Worm (Caenorhabditis elegans): ENCODE data around the gene K01G5.8.
A peak's percentile ranks its signal among the peaks of the same experiment; 100 is the strongest.

K01G5.8 gene

ce11 chrIII:10747620-10748479, 7.3 kb upstream of the K01G5.8 start, which contains the start of the genes ran-1 and dkc-1 (continued):
- TF ChIP-seq ceh-82 (tag; optimal IDR thresholded peaks at IDR 0.05) (no peak), ztf-11 (tag; optimal IDR thresholded peaks at IDR 0.05) (no peak), ztf-4 (tag; optimal IDR thresholded peaks at IDR 0.05) (no peak), blmp-1 (tag; optimal IDR thresholded peaks at IDR 0.05; ENCODE audit: insufficient read depth) (peak; percentile 35), lin-13 (GFP tag; optimal IDR thresholded peaks at IDR 0.05) (peak; percentile 75), elt-1 (tag; optimal IDR thresholded peaks at IDR 0.05) (no peak), mab-5 (tag; optimal IDR thresholded peaks at IDR 0.05) (peak; percentile 7), dmd-4 (tag; optimal IDR thresholded peaks at IDR 0.05) (no peak), nhr-129 (tag; optimal IDR thresholded peaks at IDR 0.05) (peak; percentile 79), unc-39 (tag; optimal IDR thresholded peaks at IDR 0.05) (no peak), elt-3 (tag; optimal IDR thresholded peaks at IDR 0.05) (no peak), nhr-10 (tag; optimal IDR thresholded peaks at IDR 0.05) (no peak), sma-3 (GFP tag; optimal IDR thresholded peaks at IDR 0.05) (peak; percentile 10), peb-1 (tag; optimal IDR thresholded peaks at IDR 0.05) (no peak), ZK546.5 (tag; optimal IDR thresholded peaks at IDR 0.05) (no peak), gmeb-1 (tag; optimal IDR thresholded peaks at IDR 0.05) (peak; percentile 67), lin-39 (tag; optimal IDR thresholded peaks at IDR 0.05) (no peak)

ce11 chrIII:10746406-10746807, 5.8 kb upstream of the K01G5.8 start:
- no peak for TF ChIP-seq ceh-16 (tag; optimal IDR thresholded peaks at IDR 0.05)
- TF ChIP-seq ZK546.5 (tag; optimal IDR thresholded peaks at IDR 0.05) = no peak
- no peak for TF ChIP-seq C34F6.9 (tag; optimal IDR thresholded peaks at IDR 0.05)
- TF ChIP-seq mbf-1 (tag; optimal IDR thresholded peaks at IDR 0.05) = no peak
- TF ChIP-seq ama-1 (optimal IDR thresholded peaks at IDR 0.05) = no peak
- no peak for TF ChIP-seq skn-1 (tag; optimal IDR thresholded peaks at IDR 0.05)
- no peak for TF ChIP-seq dmd-4 (tag; optimal IDR thresholded peaks at IDR 0.05)
- no peak for TF ChIP-seq Y55F3AM.14 (GFP tag; optimal IDR thresholded peaks at IDR 0.05)
- TF ChIP-seq nhr-6 (tag; optimal IDR thresholded peaks at IDR 0.05) = no peak
- TF ChIP-seq sma-3 (GFP tag; optimal IDR thresholded peaks at IDR 0.05) = no peak
- TF ChIP-seq mdl-1 (tag; optimal IDR thresholded peaks at IDR 0.05) = no peak
- no peak for TF ChIP-seq sma-9 (GFP tag; optimal IDR thresholded peaks at IDR 0.05)
- TF ChIP-seq sma-9 (tag; optimal IDR thresholded peaks at IDR 0.05) = no peak
- no peak for TF ChIP-seq nhr-10 (tag; optimal IDR thresholded peaks at IDR 0.05)
- TF ChIP-seq unc-55 (GFP tag; optimal IDR thresholded peaks at IDR 0.05) = no peak
- no peak for TF ChIP-seq egl-27 (tag; optimal IDR thresholded peaks at IDR 0.05)
- TF ChIP-seq gmeb-1 (tag; optimal IDR thresholded peaks at IDR 0.05) = no peak
- no peak for TF ChIP-seq ztf-11 (tag; optimal IDR thresholded peaks at IDR 0.05)

ce11 chrIII:10742382-10742860, 1.8 kb upstream of the K01G5.8 start, which contains the start of the genes tbb-1 and rib-2:
Gene tbb-1, minus strand, starts transcription at chrIII:10742432.
Gene rib-2, plus strand, starts transcription at chrIII:10742810.
- TF ChIP-seq Y55F3AM.14 (GFP tag; optimal IDR thresholded peaks at IDR 0.05) (no peak), ceh-16 (tag; optimal IDR thresholded peaks at IDR 0.05) (no peak), ztf-4 (tag; optimal IDR thresholded peaks at IDR 0.05) (no peak), nhr-21 (tag; optimal IDR thresholded peaks at IDR 0.05) (peak; percentile 48), elt-3 (tag; optimal IDR thresholded peaks at IDR 0.05) (no peak), nhr-129 (tag; optimal IDR thresholded peaks at IDR 0.05) (peak; percentile 59), ztf-1 (GFP tag; conservative IDR thresholded peaks at IDR 0.05) (no peak), unc-39 (tag; optimal IDR thresholded peaks at IDR 0.05) (no peak), mdl-1 (tag; optimal IDR thresholded peaks at IDR 0.05) (peak in 1 of 2 experiments; percentile 72), lin-13 (GFP tag; optimal IDR thresholded peaks at IDR 0.05) (peak; percentile 80), crh-2 (tag; optimal IDR thresholded peaks at IDR 0.05) (peak; percentile 97), C34F6.9 (tag; optimal IDR thresholded peaks at IDR 0.05) (peak; percentile 90), sma-3 (GFP tag; optimal IDR thresholded peaks at IDR 0.05) (peak; percentile 90), sem-4 (tag; optimal IDR thresholded peaks at IDR 0.05) (peak; percentile 54), nhr-12 (tag; optimal IDR thresholded peaks at IDR 0.05) (no peak), sma-9 (GFP tag; optimal IDR thresholded peaks at IDR 0.05) (peak; percentile 65), sma-9 (tag; optimal IDR thresholded peaks at IDR 0.05) (no peak), nhr-25 (tag; optimal IDR thresholded peaks at IDR 0.05) (peak; percentile 66), ama-1 (optimal IDR thresholded peaks at IDR 0.05) (peak; percentile 76), skn-1 (tag; optimal IDR thresholded peaks at IDR 0.05) (peak; percentile 54), snpc-4 (tag; optimal IDR thresholded peaks at IDR 0.05) (peak; percentile 20), alr-1 (tag; optimal IDR thresholded peaks at IDR 0.05) (no peak), lsy-2 (tag; optimal IDR thresholded peaks at IDR 0.05) (peak in 1 of 2 experiments; percentile 82), nhr-23 (tag; optimal IDR thresholded peaks at IDR 0.05) (no peak), F13H6.1 (tag; optimal IDR thresholded peaks at IDR 0.05) (peak; percentile 79), ZK546.5 (tag; optimal IDR thresholded peaks at IDR 0.05) (no peak), nhr-10 (tag; optimal IDR thresholded peaks at IDR 0.05) (no peak), aly-2 (tag; optimal IDR thresholded peaks at IDR 0.05) (no peak), fos-1 (tag; optimal IDR thresholded peaks at IDR 0.05) (peak; percentile 100), elt-1 (tag; optimal IDR thresholded peaks at IDR 0.05) (no peak), nhr-11 (tag; optimal IDR thresholded peaks at IDR 0.05) (no peak), blmp-1 (tag; optimal IDR thresholded peaks at IDR 0.05; ENCODE audit: insufficient read depth) (peak; percentile 45), peb-1 (tag; optimal IDR thresholded peaks at IDR 0.05) (no peak), dmd-4 (tag; optimal IDR thresholded peaks at IDR 0.05) (no peak), ceh-82 (tag; optimal IDR thresholded peaks at IDR 0.05) (no peak), lin-11 (tag; optimal IDR thresholded peaks at IDR 0.05) (peak; percentile 43), nhr-6 (tag; optimal IDR thresholded peaks at IDR 0.05) (no peak), zag-1 (tag; optimal IDR thresholded peaks at IDR 0.05) (peak; percentile 34)
